Fruit fly (Drosophila melanogaster) whole organism, pupa: Measurements from ENCODE around the gene SrpRalpha.
"Not testable (repeated sequence)": the region's sequence is repeated elsewhere in the genome, so short reads cannot be mapped to it uniquely, and the experiment has no call there.

Source experiments
- CG10348 ChIP-seq: fragments of 200-800 bp; sonication (Bioruptor generic); IDR thresholded peaks from 2 replicates; pipeline ENCODE4 v1.3.6; 2022; ENCODE audit warnings: missing biosample characterization, missing genetic modification characterization
- CG12605 ChIP-seq: fragments of 200-800 bp; sonication (Bioruptor generic); IDR thresholded peaks from 2 replicates; pipeline ENCODE4 v1.3.6; 2022; ENCODE audit warnings: missing biosample characterization, missing genetic modification characterization
- CG13204 ChIP-seq: fragments of 200-800 bp; sonication (Bioruptor generic); optimal IDR thresholded peaks from 2 replicates; lab custom pipeline; 2018; ENCODE audit warnings: missing biosample characterization, mild to moderate bottlenecking, missing genetic modification characterization, moderate library complexity
- CG14655 ChIP-seq: fragments of 200-800 bp; sonication (Bioruptor generic); optimal IDR thresholded peaks from 3 replicates; lab custom pipeline; 2017; ENCODE audit warnings: mild to moderate bottlenecking, missing biosample characterization, missing genetic modification reagents, missing genetic modification characterization
- CG15710 ChIP-seq: fragments of 200-800 bp; sonication (Bioruptor generic); optimal IDR thresholded peaks from 2 replicates; lab custom pipeline; 2018; ENCODE audit warnings: missing biosample characterization, mild to moderate bottlenecking, missing genetic modification characterization, moderate library complexity
- CG17806 ChIP-seq: fragments of 200-800 bp; sonication (Bioruptor generic); optimal IDR thresholded peaks from 2 replicates; lab custom pipeline; 2018; ENCODE audit warnings: missing biosample characterization, mild to moderate bottlenecking, missing genetic modification characterization, moderate library complexity
- CG32121 ChIP-seq: fragments of 200-800 bp; sonication (Bioruptor generic); IDR thresholded peaks from 2 replicates; pipeline ENCODE4 v1.3.6; 2022; ENCODE audit warnings: missing biosample characterization, missing genetic modification characterization
- CG34367 ChIP-seq: fragments of 200-800 bp; sonication (Bioruptor generic); optimal IDR thresholded peaks from 2 replicates; lab custom pipeline; 2018; ENCODE audit warnings: missing biosample characterization, mild to moderate bottlenecking, missing genetic modification characterization
- CG4496 ChIP-seq: fragments of 200-800 bp; sonication (Bioruptor generic); IDR thresholded peaks from 3 replicates; pipeline ENCODE4 v1.3.6; 2022; ENCODE audit warnings: missing biosample characterization, missing genetic modification characterization
- CG8159 ChIP-seq: fragments of 200-800 bp; sonication (Bioruptor generic); optimal IDR thresholded peaks from 3 replicates; lab custom pipeline; 2018; ENCODE audit warnings: missing biosample characterization, mild to moderate bottlenecking, missing genetic modification characterization, moderate library complexity
- CG8301 ChIP-seq: fragments of 200-800 bp; sonication (Bioruptor generic); optimal IDR thresholded peaks from 2 replicates; lab custom pipeline; 2018; ENCODE audit warnings: missing biosample characterization, mild to moderate bottlenecking, missing genetic modification characterization
- CG9948 ChIP-seq: fragments of 200-800 bp; sonication (Bioruptor generic); optimal IDR thresholded peaks from 2 replicates; lab custom pipeline; 2018; ENCODE audit warnings: missing biosample characterization, mild to moderate bottlenecking, missing genetic modification characterization, moderate library complexity
- D1 ChIP-seq: fragments of 200-800 bp; sonication (Bioruptor generic); optimal IDR thresholded peaks from 2 replicates; lab custom pipeline; 2018; ENCODE audit warnings: missing biosample characterization, mild to moderate bottlenecking, missing genetic modification characterization, moderate library complexity
- EcR ChIP-seq: fragments of 200-800 bp; sonication (Bioruptor generic); optimal IDR thresholded peaks from 3 replicates; lab custom pipeline; 2019; ENCODE audit warnings: missing biosample characterization, missing genetic modification characterization, mild to moderate bottlenecking, moderate library complexity, missing genetic modification reagents
- Ets98B ChIP-seq: fragments of 200-800 bp; sonication (Bioruptor generic); IDR thresholded peaks from 2 replicates; pipeline ENCODE4 v1.3.6; 2022; ENCODE audit warnings: missing biosample characterization, missing genetic modification characterization
- Pif1A ChIP-seq: fragments of 200-800 bp; sonication (Bioruptor generic); optimal IDR thresholded peaks from 3 replicates; lab custom pipeline; 2016; ENCODE audit warnings: missing biosample characterization, missing genetic modification characterization
- Pif1B ChIP-seq: fragments of 200-800 bp; sonication (Bioruptor generic); optimal IDR thresholded peaks from 3 replicates; lab custom pipeline; 2016; ENCODE audit warnings: missing biosample characterization, missing genetic modification characterization
- Snoo ChIP-seq: fragments of 200-800 bp; sonication (Bioruptor generic); optimal IDR thresholded peaks from 3 replicates; lab custom pipeline; 2017; ENCODE audit warnings: missing biosample characterization, mild to moderate bottlenecking, missing genetic modification characterization, inconsistent platforms
- fd96Ca ChIP-seq: fragments of 200-800 bp; sonication (Bioruptor generic); IDR thresholded peaks from 3 replicates; pipeline ENCODE4 v1.3.6; 2022; ENCODE audit warnings: missing biosample characterization, missing genetic modification characterization
- gl ChIP-seq: fragments of 200-800 bp; sonication (Bioruptor generic); optimal IDR thresholded peaks from 2 replicates; lab custom pipeline; 2018; ENCODE audit warnings: missing biosample characterization, mild to moderate bottlenecking, missing genetic modification characterization
- rn ChIP-seq: fragments of 200-800 bp; sonication (Bioruptor generic); IDR thresholded peaks from 2 replicates; pipeline ENCODE4 v1.3.6; 2022; ENCODE audit warnings: missing biosample characterization, missing genetic modification characterization

Gene SrpRalpha

dm6 chrX:11109670-11110069, 19.2 kb downstream of the SrpRalpha start:
- TF ChIP-seq CG8301 (tag; lab: Kevin White, UChicago) (no peak), Ets98B (no peak), D1 (tag; lab: Kevin White, UChicago) (no peak), CG10348 (GFP tag; lab: Robert Waterston, UW) (no peak), CG9948 (no peak), gl (tag; lab: Kevin White, UChicago) (no peak), CG17806 (no peak), CG4496 (GFP tag; lab: Robert Waterston, UW) (no peak), Pif1A (no peak), EcR (GFP tag; lab: Kevin White, UChicago) (no peak), CG15710 (tag; lab: Kevin White, UChicago) (no peak), CG12605 (GFP tag; lab: Robert Waterston, UW) (no peak), rn (no peak), CG14655 (GFP tag; lab: Kevin White, UChicago) (no peak), CG32121 (GFP tag; lab: Robert Waterston, UW) (no peak)

- TF ChIP-seq D1 (tag; lab: Kevin White, UChicago) (no peak), CG8159 (tag; lab: Kevin White, UChicago) (no peak), CG9948 (peak; percentile 22), CG15710 (tag; lab: Kevin White, UChicago) (peak; percentile 20), CG10348 (GFP tag; lab: Robert Waterston, UW) (no peak), Ets98B (no peak; the same call in 1 of the 2 replicates), fd96Ca (GFP tag; lab: Robert Waterston, UW) (0 out of 3 replicates have a peak, but pooled peaks have one; percentile 31), CG13204 (GFP tag; lab: Kevin White, UChicago) (no peak), Pif1A (no peak), CG4496 (GFP tag; lab: Robert Waterston, UW) (peak; percentile 52; the same call in 1 of the 3 replicates), CG12605 (GFP tag; lab: Robert Waterston, UW) (no peak), CG17806 (no peak), CG32121 (GFP tag; lab: Robert Waterston, UW) (peak; percentile 47; the same call in 1 of the 2 replicates), CG8301 (tag; lab: Kevin White, UChicago) (no peak), CG34367 (tag; lab: Kevin White, UChicago) (no peak)
These were observed 19.9 kb downstream of the SrpRalpha start for dm6 chrX:11108845-11109450.

- peak; percentile 24 for TF ChIP-seq Snoo (tag; lab: Kevin White, UChicago)
- TF ChIP-seq CG17806 = peak; percentile 23
- no peak for TF ChIP-seq CG12605 (GFP tag; lab: Robert Waterston, UW)
- 0 out of 3 replicates have a peak, but pooled peaks have one; percentile 26 for TF ChIP-seq fd96Ca (GFP tag; lab: Robert Waterston, UW)
- TF ChIP-seq CG8301 (tag; lab: Kevin White, UChicago) = no peak
- TF ChIP-seq EcR (GFP tag; lab: Kevin White, UChicago) = no peak
- TF ChIP-seq Pif1A = no peak
- peak; percentile 39; the same call in 1 of the 2 replicates for TF ChIP-seq Ets98B
- TF ChIP-seq CG13204 (GFP tag; lab: Kevin White, UChicago) = no peak
- peak; percentile 54 for TF ChIP-seq CG4496 (GFP tag; lab: Robert Waterston, UW)
- TF ChIP-seq CG10348 (GFP tag; lab: Robert Waterston, UW) = no peak
- TF ChIP-seq CG9948 = peak; percentile 40
- TF ChIP-seq rn = no peak
- no peak for TF ChIP-seq D1 (tag; lab: Kevin White, UChicago)
- TF ChIP-seq CG15710 (tag; lab: Kevin White, UChicago) = peak; percentile 35
- no peak for TF ChIP-seq gl (tag; lab: Kevin White, UChicago)
- TF ChIP-seq CG34367 (tag; lab: Kevin White, UChicago) = peak; percentile 20
- TF ChIP-seq CG8159 (tag; lab: Kevin White, UChicago) = peak; percentile 46
- peak; percentile 5 for TF ChIP-seq Pif1B (GFP tag; lab: Kevin White, UChicago)
- 0 out of 2 replicates have a peak, but pooled peaks have one; percentile 15 for TF ChIP-seq CG32121 (GFP tag; lab: Robert Waterston, UW)
- no peak for TF ChIP-seq CG14655 (GFP tag; lab: Kevin White, UChicago)
These were observed 20.6 kb downstream of the SrpRalpha start, which contains the start of gene Hsp60A for dm6 chrX:11108148-11108844. Hsp60A (plus strand) TSS chrX:11108482.

- not testable (repeated sequence) for TF ChIP-seq gl (tag; lab: Kevin White, UChicago); CG13204 (GFP tag; lab: Kevin White, UChicago); Pif1B (GFP tag; lab: Kevin White, UChicago)
- TF ChIP-seq, all 21 proteins: peak for 0; not testable (repeated sequence) for 21
These were observed 32.9 kb downstream of the SrpRalpha start, which contains the start of gene CG42249 for dm6 chrX:11095973-11096372. CG42249 (plus strand) TSS chrX:11096273.

- TF ChIP-seq rn (no peak), Snoo (tag; lab: Kevin White, UChicago) (no peak), CG14655 (GFP tag; lab: Kevin White, UChicago) (no peak), CG10348 (GFP tag; lab: Robert Waterston, UW) (no peak), EcR (GFP tag; lab: Kevin White, UChicago) (no peak)
These were observed 33.6 kb downstream of the SrpRalpha start for dm6 chrX:11095276-11095675.
